Worm (Caenorhabditis elegans) whole organism, early embryonic: ENCODE measurements around the gene Y54E2A.7.

ENCODE experiments used
- F13C5.2 ChIP-seq: sonication (generic microtip); optimal IDR thresholded peaks from 2 replicates; lab custom pipeline; 2017; ENCODE audit warnings: mild to moderate bottlenecking, missing genetic modification characterization, inconsistent platforms, missing compliant biosample characterization
- ama-1 ChIP-seq: fragments of 150-350 bp; optimal IDR thresholded peaks from 2 replicates; lab custom pipeline; 2014
- ceh-36 ChIP-seq: sonication (generic microtip); optimal IDR thresholded peaks from 2 replicates; lab custom pipeline; 2016; ENCODE audit warnings: missing genetic modification characterization, inconsistent platforms, missing compliant biosample characterization
- hmbx-1 ChIP-seq: sonication (generic microtip); optimal IDR thresholded peaks from 2 replicates; lab custom pipeline; 2016; ENCODE audit warnings: mild to moderate bottlenecking, missing genetic modification characterization, missing compliant biosample characterization

ce11 chrII:14733424-14733823 lies 39.4 kb downstream of the Y54E2A.7 start, which contains the start of gene glna-1:
- no peak for TF ChIP-seq F13C5.2 (tag; lab: Kevin White, UChicago)
- no peak for TF ChIP-seq ceh-36 (tag; lab: Kevin White, UChicago)
- TF ChIP-seq ama-1 (lab: Kevin White, UChicago) = no peak
- TF ChIP-seq hmbx-1 (tag; lab: Kevin White, UChicago) = no peak
